Worm (Caenorhabditis elegans): ENCODE data around the gene kin-2.

kin-2 gene

ce11 chrX:5953174-5953573, 24.5 kb downstream of the kin-2 start, which contains the start of the genes R07E4.5 and R07E4.3:
Gene R07E4.5 (minus strand): TSS chrX:5953174.
Gene R07E4.3 (plus strand): TSS chrX:5953458.
- no peak for TF ChIP-seq ceh-9 (tag; optimal IDR thresholded peaks at IDR 0.05)
- TF ChIP-seq lin-15B (tag; optimal IDR thresholded peaks at IDR 0.05): peak; percentile 89
- peak; percentile 60 for TF ChIP-seq nhr-43 (tag; optimal IDR thresholded peaks at IDR 0.05; ENCODE audit: poor library complexity, severe bottlenecking)
- no peak for TF ChIP-seq nhr-12 (tag; optimal IDR thresholded peaks at IDR 0.05)
- peak; percentile 66 for TF ChIP-seq snpc-4 (tag; optimal IDR thresholded peaks at IDR 0.05)
- no peak for TF ChIP-seq elt-3 (tag; optimal IDR thresholded peaks at IDR 0.05)
- no peak for TF ChIP-seq nhr-23 (tag; optimal IDR thresholded peaks at IDR 0.05)
- no peak for TF ChIP-seq daf-12 (tag; optimal IDR thresholded peaks at IDR 0.05)
- TF ChIP-seq lin-39 (tag; optimal IDR thresholded peaks at IDR 0.05): peak; percentile 91
- no peak for TF ChIP-seq elt-1 (tag; optimal IDR thresholded peaks at IDR 0.05)
- no peak for TF ChIP-seq ztf-11 (tag; optimal IDR thresholded peaks at IDR 0.05)
- no peak for TF ChIP-seq fos-1 (tag; optimal IDR thresholded peaks at IDR 0.05)
- TF ChIP-seq R02D3.7 (tag; optimal IDR thresholded peaks at IDR 0.05): peak; percentile 3
- TF ChIP-seq nhr-25 (tag; optimal IDR thresholded peaks at IDR 0.05): peak; percentile 82
- peak; percentile 60 for TF ChIP-seq hmg-11 (tag; optimal IDR thresholded peaks at IDR 0.05)
- peak; percentile 81 for TF ChIP-seq egl-5 (tag; optimal IDR thresholded peaks at IDR 0.05)
- TF ChIP-seq tbx-2 (tag; optimal IDR thresholded peaks at IDR 0.05): no peak
- peak; percentile 39 for TF ChIP-seq pqm-1 (tag; optimal IDR thresholded peaks at IDR 0.05)
- TF ChIP-seq nhr-67 (tag; optimal IDR thresholded peaks at IDR 0.05): no peak
- no peak for TF ChIP-seq egl-27 (tag; optimal IDR thresholded peaks at IDR 0.05)
- TF ChIP-seq pha-4 (tag; optimal IDR thresholded peaks at IDR 0.05): peak; percentile 90
- TF ChIP-seq ama-1 (optimal IDR thresholded peaks at IDR 0.05): no peak
- peak; percentile 37 for TF ChIP-seq elt-2 (tag; optimal IDR thresholded peaks at IDR 0.05)
- no peak for TF ChIP-seq aly-2 (tag; optimal IDR thresholded peaks at IDR 0.05)
- TF ChIP-seq nfya-1 (tag; optimal IDR thresholded peaks at IDR 0.05; ENCODE audit: insufficient read depth): peak; percentile 86
- no peak for TF ChIP-seq nhr-237 (tag; optimal IDR thresholded peaks at IDR 0.05)
- TF ChIP-seq ceh-28 (tag; optimal IDR thresholded peaks at IDR 0.05): no peak
- no peak for TF ChIP-seq unc-39 (tag; optimal IDR thresholded peaks at IDR 0.05)
- no peak for TF ChIP-seq nhr-77 (tag; optimal IDR thresholded peaks at IDR 0.05)
- TF ChIP-seq ceh-16 (tag; optimal IDR thresholded peaks at IDR 0.05): no peak

ce11 chrX:5948769-5949168, 28.9 kb downstream of the kin-2 start, which contains the start of gene mig-23:
Gene mig-23 (minus strand): TSS chrX:5948869.
- TF ChIP-seq unc-62 (GFP tag; optimal IDR thresholded peaks at IDR 0.05) (no peak), aly-2 (tag; optimal IDR thresholded peaks at IDR 0.05) (no peak), ceh-16 (tag; optimal IDR thresholded peaks at IDR 0.05) (no peak), nfya-1 (tag; optimal IDR thresholded peaks at IDR 0.05; ENCODE audit: insufficient read depth) (no peak), nhr-77 (tag; optimal IDR thresholded peaks at IDR 0.05) (no peak), skn-1 (tag; optimal IDR thresholded peaks at IDR 0.05) (no peak), elt-1 (tag; optimal IDR thresholded peaks at IDR 0.05) (no peak), ztf-4 (tag; optimal IDR thresholded peaks at IDR 0.05) (no peak), nhr-67 (tag; optimal IDR thresholded peaks at IDR 0.05) (no peak), ZK546.5 (tag; optimal IDR thresholded peaks at IDR 0.05) (no peak), lin-39 (tag; optimal IDR thresholded peaks at IDR 0.05) (no peak), nhr-76 (tag; optimal IDR thresholded peaks at IDR 0.05) (no peak), ama-1 (optimal IDR thresholded peaks at IDR 0.05) (no peak), egl-27 (tag; optimal IDR thresholded peaks at IDR 0.05) (no peak), nhr-237 (tag; optimal IDR thresholded peaks at IDR 0.05) (no peak), nhr-12 (tag; optimal IDR thresholded peaks at IDR 0.05) (no peak), zag-1 (tag; optimal IDR thresholded peaks at IDR 0.05) (no peak), tbx-2 (tag; optimal IDR thresholded peaks at IDR 0.05) (no peak), eor-1 (tag; optimal IDR thresholded peaks at IDR 0.05) (no peak)

- no peak for TF ChIP-seq unc-39 (tag; optimal IDR thresholded peaks at IDR 0.05)
- peak; percentile 7 for TF ChIP-seq nhr-25 (tag; optimal IDR thresholded peaks at IDR 0.05)
Observed at ce11 chrX:5944488-5944887, 33.2 kb downstream of the kin-2 start, which contains the start of gene acs-17. Gene acs-17 (minus strand): TSS chrX:5944510.

- no peak for TF ChIP-seq fkh-2 (tag; optimal IDR thresholded peaks at IDR 0.05)
- TF ChIP-seq nhr-67 (tag; optimal IDR thresholded peaks at IDR 0.05): no peak
- TF ChIP-seq elt-3 (tag; optimal IDR thresholded peaks at IDR 0.05): no peak
- no peak for TF ChIP-seq egl-27 (tag; optimal IDR thresholded peaks at IDR 0.05)
- TF ChIP-seq ztf-4 (tag; optimal IDR thresholded peaks at IDR 0.05): no peak
- no peak for TF ChIP-seq zag-1 (tag; optimal IDR thresholded peaks at IDR 0.05)
- no peak for TF ChIP-seq ama-1 (optimal IDR thresholded peaks at IDR 0.05)
- no peak for TF ChIP-seq nhr-76 (tag; optimal IDR thresholded peaks at IDR 0.05)
- TF ChIP-seq eor-1 (tag; optimal IDR thresholded peaks at IDR 0.05): no peak
- no peak for TF ChIP-seq mdl-1 (tag; optimal IDR thresholded peaks at IDR 0.05)
- no peak for TF ChIP-seq elt-1 (tag; optimal IDR thresholded peaks at IDR 0.05)
Observed at ce11 chrX:5943908-5944307, 33.7 kb downstream of the kin-2 start.
